Worm (Caenorhabditis elegans): Measurements from ENCODE around the gene C07H4.1.

The C07H4.1 gene

ce11 chrII:9112851-9113250 is 19.4 kb upstream of the C07H4.1 start, which contains the start of gene jun-1 (continued):
- TF ChIP-seq hlh-17 (GFP tag; optimal IDR thresholded peaks at IDR 0.05; ENCODE audit: borderline replicate concordance) (no peak), efl-3 (GFP tag; optimal IDR thresholded peaks at IDR 0.05) (no peak), ztf-11 (tag; optimal IDR thresholded peaks at IDR 0.05) (no peak), unc-62 (GFP tag; optimal IDR thresholded peaks at IDR 0.05) (no peak), hlh-4 (tag; optimal IDR thresholded peaks at IDR 0.05) (no peak), nhr-12 (tag; optimal IDR thresholded peaks at IDR 0.05) (no peak), dpl-1 (GFP tag; optimal IDR thresholded peaks at IDR 0.05) (peak; percentile 63 to 69 (median 66)), tbx-2 (tag; optimal IDR thresholded peaks at IDR 0.05) (peak; percentile 87), irx-1 (tag; optimal IDR thresholded peaks at IDR 0.05) (peak; percentile 74), ces-1 (GFP tag; optimal IDR thresholded peaks at IDR 0.05) (no peak), nhr-84 (tag; optimal IDR thresholded peaks at IDR 0.05) (no peak), dsc-1 (tag; optimal IDR thresholded peaks at IDR 0.05) (peak; percentile 54), sox-4 (tag; optimal IDR thresholded peaks at IDR 0.05) (no peak), F16B12.6 (tag; optimal IDR thresholded peaks at IDR 0.05) (no peak), nhr-76 (tag; optimal IDR thresholded peaks at IDR 0.05) (no peak), sptf-1 (tag; optimal IDR thresholded peaks at IDR 0.05) (no peak), nhr-47 (tag; optimal IDR thresholded peaks at IDR 0.05) (peak; percentile 85), aha-1 (tag; optimal IDR thresholded peaks at IDR 0.05) (peak; percentile 14), hpl-2 (GFP tag; optimal IDR thresholded peaks at IDR 0.05) (peak; percentile 37), ceh-88 (GFP tag; IDR thresholded peaks at IDR 0.05) (peak; percentile 49; the same call in 1 of the 2 replicates), snpc-4 (tag; optimal IDR thresholded peaks at IDR 0.05) (peak; percentile 70), unc-86 (tag; optimal IDR thresholded peaks at IDR 0.05) (peak; percentile 53), nhr-28 (tag; optimal IDR thresholded peaks at IDR 0.05) (peak; percentile 68), tlp-1 (tag; optimal IDR thresholded peaks at IDR 0.05) (no peak), C34B4.2 (tag; optimal IDR thresholded peaks at IDR 0.05) (no peak), zip-4 (GFP tag; optimal IDR thresholded peaks at IDR 0.05) (peak; percentile 24), jun-1 (tag; optimal IDR thresholded peaks at IDR 0.05) (no peak), lsy-2 (tag; optimal IDR thresholded peaks at IDR 0.05) (peak; percentile 85 to 95), fkh-10 (GFP tag; optimal IDR thresholded peaks at IDR 0.05) (peak; percentile 49), grh-1 (GFP tag; IDR thresholded peaks at IDR 0.05) (peak; percentile 83), ceh-82 (tag; optimal IDR thresholded peaks at IDR 0.05) (peak; percentile 58 to 84 (median 61)), Y116A8C.19 (tag; optimal IDR thresholded peaks at IDR 0.05; ENCODE audit: borderline replicate concordance) (no peak), pag-3 (tag; optimal IDR thresholded peaks at IDR 0.05; ENCODE audit: borderline replicate concordance, insufficient read depth) (no peak), lin-15B (tag; optimal IDR thresholded peaks at IDR 0.05) (peak; percentile 37), alr-1 (tag; optimal IDR thresholded peaks at IDR 0.05; ENCODE audit: borderline replicate concordance) (no peak), unc-30 (tag; optimal IDR thresholded peaks at IDR 0.05) (no peak), mdl-1 (tag; optimal IDR thresholded peaks at IDR 0.05) (peak in 1 of 2 experiments; percentile 69), isw-1 (GFP tag; IDR thresholded peaks at IDR 0.05) (peak; percentile 75), elt-2 (tag; optimal IDR thresholded peaks at IDR 0.05) (no peak), pqm-1 (tag; optimal IDR thresholded peaks at IDR 0.05) (no peak)

- no peak for TF ChIP-seq mab-9 (GFP tag; IDR thresholded peaks at IDR 0.05)
- TF ChIP-seq jun-1 (tag; optimal IDR thresholded peaks at IDR 0.05): no peak
- peak; percentile 27 for TF ChIP-seq nhr-71 (tag; optimal IDR thresholded peaks at IDR 0.05)
- TF ChIP-seq fkh-4 (tag; optimal IDR thresholded peaks at IDR 0.05; ENCODE audit: borderline replicate concordance): no peak
- TF ChIP-seq lsy-2 (tag; optimal IDR thresholded peaks at IDR 0.05): no peak
- no peak for TF ChIP-seq sup-37 (GFP tag; optimal IDR thresholded peaks at IDR 0.05)
- no peak for TF ChIP-seq C16A3.4 (tag; optimal IDR thresholded peaks at IDR 0.05)
- TF ChIP-seq ceh-63 (GFP tag; optimal IDR thresholded peaks at IDR 0.05): no peak
- no peak for TF ChIP-seq mep-1 (tag; optimal IDR thresholded peaks at IDR 0.05)
- TF ChIP-seq lin-14 (GFP tag; optimal IDR thresholded peaks at IDR 0.05): peak; percentile 29
- no peak for TF ChIP-seq hlh-4 (tag; optimal IDR thresholded peaks at IDR 0.05)
- no peak for TF ChIP-seq efl-1 (optimal IDR thresholded peaks at IDR 0.05)
- TF ChIP-seq efl-1 (GFP tag; optimal IDR thresholded peaks at IDR 0.05 in 1 of 2): no peak
- no peak for TF ChIP-seq aly-2 (tag; optimal IDR thresholded peaks at IDR 0.05)
- no peak for TF ChIP-seq sox-4 (tag; optimal IDR thresholded peaks at IDR 0.05)
Measured at ce11 chrII:9111471-9112016, 18.1 kb upstream of the C07H4.1 start.
